Worm (Caenorhabditis elegans) whole organism, young adult: ENCODE measurements around the gene nspc-20.

Experiments used
- B0336.3 ChIP-seq: fragments of 200-800 bp; sonication (Bioruptor generic); IDR thresholded peaks from 2 replicates; pipeline ENCODE4 v1.3.6; 2022; ENCODE audit warnings: missing genetic modification characterization, missing compliant biosample characterization
- C06A6.2 ChIP-seq: fragments of 200-800 bp; sonication (Bioruptor generic); conservative IDR thresholded peaks from 2 replicates; pipeline ENCODE4 v1.3.6; 2022; ENCODE audit warnings: missing genetic modification characterization, missing compliant biosample characterization
- C17E4.6 ChIP-seq: fragments of 200-800 bp; sonication (Bioruptor generic); IDR thresholded peaks from 2 replicates; pipeline ENCODE4 v1.3.6; 2022; ENCODE audit warnings: missing genetic modification reagents, missing genetic modification characterization, missing compliant biosample characterization
- D2030.7 ChIP-seq: fragments of 200-800 bp; sonication (Bioruptor generic); IDR thresholded peaks from 2 replicates; pipeline ENCODE4 v1.3.6; 2022; ENCODE audit warnings: missing genetic modification reagents, missing genetic modification characterization, missing compliant biosample characterization
- F33H1.4 ChIP-seq: fragments of 200-800 bp; sonication (Bioruptor generic); IDR thresholded peaks from 2 replicates; pipeline ENCODE4 v1.3.6; 2022; ENCODE audit warnings: missing genetic modification reagents, missing genetic modification characterization, missing compliant biosample characterization
- F37B4.10 ChIP-seq: fragments of 200-800 bp; sonication (Bioruptor generic); IDR thresholded peaks from 2 replicates; pipeline ENCODE4 v1.3.6; 2022; ENCODE audit warnings: missing genetic modification characterization, missing compliant biosample characterization
- F39B2.1 ChIP-seq: fragments of 200-800 bp; sonication (Bioruptor generic); IDR thresholded peaks from 2 replicates; pipeline ENCODE4 v1.3.6; 2022; ENCODE audit warnings: missing genetic modification reagents, missing genetic modification characterization, missing compliant biosample characterization
- F57A8.1 ChIP-seq: fragments of 200-800 bp; sonication (Bioruptor generic); optimal IDR thresholded peaks from 2 replicates; lab custom pipeline; 2018; ENCODE audit warnings: mild to moderate bottlenecking, missing genetic modification characterization, moderate library complexity, missing compliant biosample characterization
- Y53F4B.3 ChIP-seq: fragments of 200-800 bp; sonication (Bioruptor generic); IDR thresholded peaks from 2 replicates; pipeline ENCODE4 v1.3.6; 2022; ENCODE audit warnings: missing genetic modification reagents, missing genetic modification characterization, missing compliant biosample characterization
- Y53G8AR.9 ChIP-seq: fragments of 200-800 bp; sonication (Bioruptor generic); conservative IDR thresholded peaks from 2 replicates; pipeline ENCODE4 v1.3.6; 2022; ENCODE audit warnings: missing genetic modification reagents, missing genetic modification characterization, missing compliant biosample characterization
- akir-1 ChIP-seq: fragments of 200-800 bp; sonication (Bioruptor generic); optimal IDR thresholded peaks from 2 replicates; lab custom pipeline; 2018; ENCODE audit warnings: mild to moderate bottlenecking, missing genetic modification characterization, moderate library complexity, missing compliant biosample characterization
- athp-1 ChIP-seq: sonication (generic microtip); optimal IDR thresholded peaks from 2 replicates; lab custom pipeline; 2017; ENCODE audit warnings: mild to moderate bottlenecking, missing genetic modification characterization, missing compliant biosample characterization
- attf-3 ChIP-seq: fragments of 200-800 bp; sonication (Bioruptor generic); conservative IDR thresholded peaks from 2 replicates; pipeline ENCODE4 v1.3.6; 2022; ENCODE audit warnings: missing genetic modification reagents, missing genetic modification characterization, missing compliant biosample characterization
- bed-1 ChIP-seq: fragments of 200-800 bp; sonication (Bioruptor generic); IDR thresholded peaks from 2 replicates; pipeline ENCODE4 v1.3.6; 2022; ENCODE audit warnings: missing genetic modification reagents, missing genetic modification characterization, missing compliant biosample characterization
- ceh-100 ChIP-seq: fragments of 200-800 bp; sonication (Bioruptor generic); IDR thresholded peaks from 2 replicates; pipeline ENCODE4 v1.3.6; 2022; ENCODE audit warnings: missing genetic modification reagents, missing genetic modification characterization, missing compliant biosample characterization
- ceh-40 ChIP-seq: fragments of 200-800 bp; sonication (Bioruptor generic); IDR thresholded peaks from 2 replicates; pipeline ENCODE4 v1.3.6; 2022; ENCODE audit warnings: missing genetic modification characterization, missing compliant biosample characterization
- ceh-91 ChIP-seq: fragments of 200-800 bp; sonication (Bioruptor generic); IDR thresholded peaks from 2 replicates; pipeline ENCODE4 v1.3.6; 2022; ENCODE audit warnings: missing genetic modification reagents, missing genetic modification characterization, missing compliant biosample characterization
- chd-7 ChIP-seq: sonication (generic microtip); optimal IDR thresholded peaks from 2 replicates; lab custom pipeline; 2016; ENCODE audit warnings: mild to moderate bottlenecking, missing genetic modification characterization, moderate library complexity, missing compliant biosample characterization
- efl-1 ChIP-seq: fragments of 150-350 bp; optimal IDR thresholded peaks from 2 replicates; lab custom pipeline; 2014; ENCODE audit warnings: missing biosample characterization, missing genetic modification reagents, missing genetic modification characterization
- egrh-3 ChIP-seq: fragments of 200-800 bp; sonication (Bioruptor generic); IDR thresholded peaks from 2 replicates; pipeline ENCODE4 v1.3.6; 2022; ENCODE audit warnings: missing genetic modification reagents, missing genetic modification characterization, missing compliant biosample characterization
- gei-17 ChIP-seq: fragments of 200-800 bp; sonication (Bioruptor generic); optimal IDR thresholded peaks from 2 replicates; lab custom pipeline; 2018; ENCODE audit warnings: mild to moderate bottlenecking, missing genetic modification characterization, missing compliant biosample characterization
- hmg-20 ChIP-seq: fragments of 200-800 bp; sonication (Bioruptor generic); IDR thresholded peaks from 2 replicates; pipeline ENCODE4 v1.3.6; 2022; ENCODE audit warnings: missing genetic modification reagents, missing genetic modification characterization, missing compliant biosample characterization
- let-607 ChIP-seq, 2 experiments: fragments of 200-800 bp in 1 of 2; sonication (Bioruptor generic) in 1 of 2; sonication (generic microtip) in 1 of 2; optimal IDR thresholded peaks; 2 replicates each; lab custom pipeline; 2016 to 2018; ENCODE audit warnings: mild to moderate bottlenecking in 2 of 2, missing compliant biosample characterization in 2 of 2, missing genetic modification characterization in 2 of 2, moderate library complexity in 2 of 2, missing genotype in 1 of 2
- lsl-1 ChIP-seq: fragments of 200-800 bp; sonication (Bioruptor generic); optimal IDR thresholded peaks from 2 replicates; lab custom pipeline; 2018; ENCODE audit warnings: mild to moderate bottlenecking, missing genetic modification characterization, moderate library complexity, missing compliant biosample characterization
- mcd-1 ChIP-seq: fragments of 200-800 bp; sonication (Bioruptor generic); IDR thresholded peaks from 2 replicates; pipeline ENCODE4 v1.3.6; 2022; ENCODE audit warnings: missing genetic modification reagents, missing genetic modification characterization, missing compliant biosample characterization
- mes-4 ChIP-seq: sonication (generic microtip); optimal IDR thresholded peaks from 2 replicates; lab custom pipeline; 2016; ENCODE audit warnings: missing genotype, missing genetic modification characterization, missing compliant biosample characterization
- rcor-1 ChIP-seq: fragments of 200-800 bp; sonication (Bioruptor generic); IDR thresholded peaks from 2 replicates; pipeline ENCODE4 v1.3.6; 2022; ENCODE audit warnings: missing genetic modification reagents, missing genetic modification characterization, missing compliant biosample characterization
- sea-2 ChIP-seq: fragments of 200-800 bp; sonication (Bioruptor generic); IDR thresholded peaks from 2 replicates; pipeline ENCODE4 v1.3.6; 2022; ENCODE audit warnings: missing genetic modification characterization, missing compliant biosample characterization
- snpc-1.1 ChIP-seq: sonication (generic microtip); optimal IDR thresholded peaks from 2 replicates; lab custom pipeline; 2017; ENCODE audit warnings: missing genetic modification characterization, mild to moderate bottlenecking, missing compliant biosample characterization, antibody characterized with exemption, moderate library complexity, missing genotype, missing genetic modification reagents; ENCODE audit not compliant: insufficient read depth
- snpc-4 ChIP-seq, 5 experiments: fragments of 150-350 bp in 1 of 5; sonication (generic microtip) in 4 of 5; optimal IDR thresholded peaks; 2 replicates each; lab custom pipeline; 2014 to 2018; ENCODE audit warnings: missing genetic modification characterization in 5 of 5, missing biosample characterization in 3 of 5, antibody characterized with exemption in 2 of 5, mild to moderate bottlenecking in 2 of 5, missing compliant biosample characterization in 2 of 5, missing genotype in 2 of 5, moderate library complexity in 2 of 5, missing genetic modification reagents in 1 of 5
- unc-62 ChIP-seq: fragments of 150-350 bp; optimal IDR thresholded peaks from 2 replicates; lab custom pipeline; 2014; ENCODE audit warnings: missing biosample characterization, missing genetic modification reagents, missing genetic modification characterization
- zfh-2 ChIP-seq: fragments of 200-800 bp; sonication (Bioruptor generic); conservative IDR thresholded peaks from 2 replicates; pipeline ENCODE4 v1.3.6; 2022; ENCODE audit warnings: missing genetic modification reagents, missing genetic modification characterization, missing compliant biosample characterization
- ztf-26 ChIP-seq: sonication (generic microtip); optimal IDR thresholded peaks from 2 replicates; lab custom pipeline; 2017; ENCODE audit warnings: missing genetic modification characterization, missing compliant biosample characterization
- ztf-3 ChIP-seq: fragments of 200-800 bp; sonication (Bioruptor generic); optimal IDR thresholded peaks from 2 replicates; lab custom pipeline; 2018; ENCODE audit warnings: mild to moderate bottlenecking, missing genetic modification characterization, missing compliant biosample characterization

The nspc-20 gene

ce11 chrX:14487333-14487732 is 42.7 kb downstream of the nspc-20 start:
- no peak for TF ChIP-seq ceh-100
- no peak for TF ChIP-seq sea-2 (GFP tag; lab: Robert Waterston, UW)
- TF ChIP-seq let-607 (tag; optimal IDR thresholded peaks at IDR 0.05; lab: Kevin White, UChicago), result no peak
- TF ChIP-seq zfh-2 (GFP tag; lab: Robert Waterston, UW), result no peak
- TF ChIP-seq B0336.3 (GFP tag; lab: Robert Waterston, UW), result no peak
- TF ChIP-seq gei-17, result no peak
- no peak for TF ChIP-seq akir-1 (GFP tag; lab: Kevin White, UChicago)
- TF ChIP-seq attf-3 (GFP tag; lab: Robert Waterston, UW), result no peak
- no peak for TF ChIP-seq athp-1
- TF ChIP-seq F39B2.1 (GFP tag; lab: Robert Waterston, UW), result no peak
- no peak for TF ChIP-seq snpc-1.1
- TF ChIP-seq hmg-20 (GFP tag; lab: Robert Waterston, UW), result no peak
- no peak for TF ChIP-seq rcor-1 (GFP tag; lab: Robert Waterston, UW)
- no peak for TF ChIP-seq Y53F4B.3
- no peak for TF ChIP-seq chd-7 (tag; lab: Kevin White, UChicago)
- no peak for TF ChIP-seq unc-62 (GFP tag; lab: Kevin White, UChicago)

ce11 chrX:14486503-14486902 is 43.5 kb downstream of the nspc-20 start:
- no peak for TF ChIP-seq ztf-26 (tag; lab: Kevin White, UChicago)
- TF ChIP-seq F33H1.4, result no peak
- no peak for TF ChIP-seq chd-7 (tag; lab: Kevin White, UChicago)
- TF ChIP-seq C06A6.2 (GFP tag; lab: Robert Waterston, UW), result no peak
- no peak for TF ChIP-seq mcd-1 (GFP tag; lab: Robert Waterston, UW)
- no peak for TF ChIP-seq Y53G8AR.9 (GFP tag; lab: Robert Waterston, UW)
- no peak for TF ChIP-seq F37B4.10
- TF ChIP-seq, all 124 proteins: peak for 0

- no peak for TF ChIP-seq mes-4 (tag; lab: Kevin White, UChicago)
- TF ChIP-seq lsl-1 (GFP tag; lab: Kevin White, UChicago), result no peak
- no peak for TF ChIP-seq ceh-40 (GFP tag; lab: Robert Waterston, UW)
- no peak for TF ChIP-seq attf-3 (GFP tag; lab: Robert Waterston, UW)
Observed at ce11 chrX:14484827-14485226, 45.2 kb downstream of the nspc-20 start, which contains the start of gene M163.8. Gene M163.8, plus strand, starts transcription at chrX:14485127.

ce11 chrX:14481637-14482036 is 48.4 kb downstream of the nspc-20 start:
- TF ChIP-seq ztf-3 (GFP tag; lab: Kevin White, UChicago) (no peak), snpc-4 (GFP tag; optimal IDR thresholded peaks at IDR 0.05; lab: Kevin White, UChicago) (no peak), snpc-4 (tag; optimal IDR thresholded peaks at IDR 0.05; lab: Kevin White, UChicago) (peak in 3 of 4 experiments; percentile 32 to 88 (median 82)), ceh-100 (no peak), ceh-91 (GFP tag; lab: Robert Waterston, UW) (no peak), zfh-2 (GFP tag; lab: Robert Waterston, UW) (peak; percentile 78), bed-1 (GFP tag; lab: Robert Waterston, UW) (no peak), C17E4.6 (no peak), F57A8.1 (GFP tag; lab: Kevin White, UChicago) (no peak), hmg-20 (GFP tag; lab: Robert Waterston, UW) (no peak), efl-1 (GFP tag; lab: Kevin White, UChicago) (no peak), D2030.7 (GFP tag; lab: Robert Waterston, UW) (no peak), egrh-3 (peak; percentile 50; the same call in 1 of the 2 replicates)
